Fruit fly (Drosophila melanogaster): ENCODE results near the gene CG43218.

DNA sequence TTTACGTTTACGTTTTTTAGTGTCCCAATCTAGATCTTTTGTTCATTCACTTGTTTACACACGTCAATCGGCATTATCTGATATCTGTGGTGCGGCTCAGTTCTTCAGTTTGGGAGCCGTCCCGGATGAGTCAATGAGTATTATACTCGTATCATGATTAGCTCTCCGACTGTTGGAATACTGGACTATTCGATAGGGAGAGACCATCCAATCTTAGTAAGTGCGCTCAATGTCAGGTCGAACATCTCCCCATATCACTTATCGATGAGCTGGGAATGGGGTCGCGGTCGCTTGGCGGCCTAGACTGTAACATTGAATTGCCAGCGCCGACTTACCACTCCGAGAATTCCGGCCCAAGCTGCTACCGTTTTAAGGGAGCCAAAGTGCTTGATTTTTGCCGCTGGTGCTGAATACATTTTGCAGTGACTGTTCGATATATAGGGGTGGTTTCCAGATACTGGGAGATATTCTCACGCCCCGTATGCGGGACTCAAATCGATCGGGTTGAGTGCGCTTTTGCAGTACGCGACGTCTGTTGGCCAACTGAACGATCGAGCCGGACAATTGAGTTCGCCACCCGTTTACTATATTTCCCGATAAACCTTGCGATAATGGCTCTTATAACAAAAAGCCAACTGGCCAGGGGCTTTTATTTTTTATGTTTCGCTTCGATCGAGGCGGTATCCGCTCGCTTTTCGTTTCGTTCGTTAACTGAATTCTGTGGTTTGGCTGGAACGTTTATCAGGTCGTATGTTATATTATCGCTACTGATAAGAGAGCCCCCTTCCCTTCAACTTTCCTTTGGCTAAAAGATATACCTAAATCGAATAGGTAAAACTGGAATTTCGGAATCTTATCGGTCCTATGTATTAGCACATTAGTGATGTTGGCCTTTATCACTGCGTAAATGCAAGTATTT, 27.2 kb downstream of the CG43218 start:
- TF ChIP-seq CG17806 (tag; optimal IDR thresholded peaks at IDR 0.05) (no peak), CG15710 (tag; optimal IDR thresholded peaks at IDR 0.05) (no peak), gl (tag; optimal IDR thresholded peaks at IDR 0.05) (no peak), Snoo (tag; optimal IDR thresholded peaks at IDR 0.05) (no peak), rn (GFP tag; IDR thresholded peaks at IDR 0.05) (no peak), CG8159 (tag; optimal IDR thresholded peaks at IDR 0.05) (no peak), CG12605 (GFP tag; IDR thresholded peaks at IDR 0.05) (no peak), fd96Ca (GFP tag; IDR thresholded peaks at IDR 0.05) (no peak), CG8301 (tag; optimal IDR thresholded peaks at IDR 0.05) (no peak), CG32121 (GFP tag; IDR thresholded peaks at IDR 0.05) (no peak), CG13204 (GFP tag; optimal IDR thresholded peaks at IDR 0.05) (no peak), CG4496 (GFP tag; IDR thresholded peaks at IDR 0.05) (no peak), Pif1A (GFP tag; optimal IDR thresholded peaks at IDR 0.05) (no peak)

Measured in whole organism, pupa.